Worm (Caenorhabditis elegans) whole organism, L2 larva: ENCODE data around the gene bus-8B.

Experiments used
- C34F6.9 ChIP-seq: fragments of 150-350 bp; optimal IDR thresholded peaks from 2 replicates; lab custom pipeline; 2014; ENCODE audit warnings: missing biosample characterization, missing genetic modification characterization
- F13H6.1 ChIP-seq: sonication (generic microtip); optimal IDR thresholded peaks from 2 replicates; lab custom pipeline; 2016; ENCODE audit warnings: missing genetic modification characterization, missing compliant biosample characterization
- R02D3.7 ChIP-seq: fragments of 150-350 bp; optimal IDR thresholded peaks from 2 replicates; lab custom pipeline; 2014; ENCODE audit warnings: missing biosample characterization, missing genetic modification characterization
- Y55F3AM.14 ChIP-seq: fragments of 200-800 bp; sonication (Bioruptor generic); optimal IDR thresholded peaks from 2 replicates; lab custom pipeline; 2018; ENCODE audit warnings: mild to moderate bottlenecking, missing genetic modification characterization, missing compliant biosample characterization
- ZK546.5 ChIP-seq: sonication (generic microtip); optimal IDR thresholded peaks from 2 replicates; lab custom pipeline; 2017; ENCODE audit warnings: missing biosample characterization, missing genetic modification characterization
- aly-2 ChIP-seq: fragments of 150-350 bp; optimal IDR thresholded peaks from 2 replicates; lab custom pipeline; 2014; ENCODE audit warnings: missing biosample characterization, missing genetic modification characterization
- ama-1 ChIP-seq: fragments of 150-350 bp; optimal IDR thresholded peaks from 2 replicates; lab custom pipeline; 2018; ENCODE audit warnings: inconsistent platforms
- blmp-1 ChIP-seq: sonication (generic microtip); optimal IDR thresholded peaks from 2 replicates; lab custom pipeline; 2017; ENCODE audit warnings: missing genetic modification characterization, mild to moderate bottlenecking, missing compliant biosample characterization, antibody characterized with exemption, moderate library complexity; ENCODE audit not compliant: insufficient read depth
- ceh-16 ChIP-seq: fragments of 150-350 bp; optimal IDR thresholded peaks from 2 replicates; lab custom pipeline; 2014; ENCODE audit warnings: missing biosample characterization, missing genetic modification characterization
- ceh-82 ChIP-seq: fragments of 150-350 bp; optimal IDR thresholded peaks from 2 replicates; lab custom pipeline; 2014; ENCODE audit warnings: missing biosample characterization, missing genetic modification characterization
- egl-27 ChIP-seq: sonication (generic microtip); optimal IDR thresholded peaks from 3 replicates; lab custom pipeline; 2017; ENCODE audit warnings: missing biosample characterization, missing genetic modification reagents, missing genetic modification characterization
- elt-1 ChIP-seq: fragments of 150-350 bp; optimal IDR thresholded peaks from 2 replicates; lab custom pipeline; 2014; ENCODE audit warnings: missing biosample characterization, missing genetic modification characterization
- elt-3 ChIP-seq: sonication (generic microtip); optimal IDR thresholded peaks from 2 replicates; lab custom pipeline; 2017; ENCODE audit warnings: missing biosample characterization, missing genetic modification characterization
- fos-1 ChIP-seq: fragments of 150-350 bp; optimal IDR thresholded peaks from 2 replicates; lab custom pipeline; 2014; ENCODE audit warnings: missing biosample characterization, missing genetic modification characterization
- lin-11 ChIP-seq: fragments of 150-350 bp; sonication (generic microtip); optimal IDR thresholded peaks from 2 replicates; lab custom pipeline; 2014; ENCODE audit warnings: missing biosample characterization, missing genetic modification characterization, inconsistent platforms, mixed read lengths
- lin-13 ChIP-seq: fragments of 150-350 bp; optimal IDR thresholded peaks from 2 replicates; lab custom pipeline; 2014; ENCODE audit warnings: missing biosample characterization, missing genetic modification reagents, missing genetic modification characterization
- lin-39 ChIP-seq: fragments of 150-350 bp; optimal IDR thresholded peaks from 2 replicates; lab custom pipeline; 2014; ENCODE audit warnings: missing biosample characterization, missing genetic modification reagents, missing genetic modification characterization
- lsy-2 ChIP-seq, 2 experiments: fragments of 150-350 bp in 1 of 2; sonication (generic microtip) in 1 of 2; optimal IDR thresholded peaks; 2 replicates each; lab custom pipeline; 2014 to 2017; ENCODE audit warnings: missing biosample characterization in 2 of 2, missing genetic modification characterization in 2 of 2
- mab-5 ChIP-seq: fragments of 150-350 bp; optimal IDR thresholded peaks from 2 replicates; lab custom pipeline; 2014; ENCODE audit warnings: missing biosample characterization, missing genetic modification characterization
- mbf-1 ChIP-seq: sonication (generic microtip); optimal IDR thresholded peaks from 2 replicates; lab custom pipeline; 2017; ENCODE audit warnings: missing biosample characterization, missing genetic modification characterization
- nhr-10 ChIP-seq: sonication (generic microtip); optimal IDR thresholded peaks from 2 replicates; lab custom pipeline; 2017; ENCODE audit warnings: missing biosample characterization, missing genetic modification characterization
- nhr-11 ChIP-seq: fragments of 150-350 bp; optimal IDR thresholded peaks from 2 replicates; lab custom pipeline; 2014; ENCODE audit warnings: missing biosample characterization, missing genetic modification characterization
- nhr-129 ChIP-seq: fragments of 150-350 bp; optimal IDR thresholded peaks from 2 replicates; lab custom pipeline; 2014; ENCODE audit warnings: missing biosample characterization, missing genetic modification characterization
- nhr-237 ChIP-seq: fragments of 150-350 bp; optimal IDR thresholded peaks from 2 replicates; lab custom pipeline; 2014; ENCODE audit warnings: missing biosample characterization, missing genetic modification characterization
- nhr-25 ChIP-seq: fragments of 150-350 bp; sonication (generic microtip); optimal IDR thresholded peaks from 3 replicates; lab custom pipeline; 2014; ENCODE audit warnings: missing biosample characterization, missing genetic modification characterization
- nhr-6 ChIP-seq: fragments of 150-350 bp; optimal IDR thresholded peaks from 2 replicates; lab custom pipeline; 2014; ENCODE audit warnings: missing biosample characterization, missing genetic modification characterization
- nhr-77 ChIP-seq: fragments of 150-350 bp; optimal IDR thresholded peaks from 2 replicates; lab custom pipeline; 2014; ENCODE audit warnings: missing biosample characterization, missing genetic modification characterization
- sem-4 ChIP-seq: fragments of 150-350 bp; optimal IDR thresholded peaks from 2 replicates; lab custom pipeline; 2014; ENCODE audit warnings: missing biosample characterization, missing genetic modification reagents, missing genetic modification characterization
- skn-1 ChIP-seq: sonication (generic microtip); optimal IDR thresholded peaks from 2 replicates; lab custom pipeline; 2017; ENCODE audit warnings: missing biosample characterization, missing genetic modification characterization
- sma-3 ChIP-seq: sonication (generic microtip); optimal IDR thresholded peaks from 2 replicates; lab custom pipeline; 2016; ENCODE audit warnings: missing genetic modification reagents, missing genetic modification characterization, missing compliant biosample characterization
- snpc-4 ChIP-seq: fragments of 150-350 bp; optimal IDR thresholded peaks from 2 replicates; lab custom pipeline; 2014; ENCODE audit warnings: missing biosample characterization, missing genetic modification characterization
- ztf-1 ChIP-seq: fragments of 200-800 bp; sonication (Bioruptor generic); conservative IDR thresholded peaks from 2 replicates; pipeline ENCODE4 v1.3.6; 2022; ENCODE audit warnings: missing genetic modification characterization, missing compliant biosample characterization
- ztf-4 ChIP-seq: fragments of 150-350 bp; optimal IDR thresholded peaks from 2 replicates; lab custom pipeline; 2014; ENCODE audit warnings: missing biosample characterization, missing genetic modification characterization

bus-8B gene

ce11 chrX:5507926-5508325, 14.8 kb downstream of the bus-8B start:
- peak; percentile 2 for TF ChIP-seq C34F6.9
- no peak for TF ChIP-seq Y55F3AM.14 (GFP tag; lab: Kevin White, UChicago)

DNA sequence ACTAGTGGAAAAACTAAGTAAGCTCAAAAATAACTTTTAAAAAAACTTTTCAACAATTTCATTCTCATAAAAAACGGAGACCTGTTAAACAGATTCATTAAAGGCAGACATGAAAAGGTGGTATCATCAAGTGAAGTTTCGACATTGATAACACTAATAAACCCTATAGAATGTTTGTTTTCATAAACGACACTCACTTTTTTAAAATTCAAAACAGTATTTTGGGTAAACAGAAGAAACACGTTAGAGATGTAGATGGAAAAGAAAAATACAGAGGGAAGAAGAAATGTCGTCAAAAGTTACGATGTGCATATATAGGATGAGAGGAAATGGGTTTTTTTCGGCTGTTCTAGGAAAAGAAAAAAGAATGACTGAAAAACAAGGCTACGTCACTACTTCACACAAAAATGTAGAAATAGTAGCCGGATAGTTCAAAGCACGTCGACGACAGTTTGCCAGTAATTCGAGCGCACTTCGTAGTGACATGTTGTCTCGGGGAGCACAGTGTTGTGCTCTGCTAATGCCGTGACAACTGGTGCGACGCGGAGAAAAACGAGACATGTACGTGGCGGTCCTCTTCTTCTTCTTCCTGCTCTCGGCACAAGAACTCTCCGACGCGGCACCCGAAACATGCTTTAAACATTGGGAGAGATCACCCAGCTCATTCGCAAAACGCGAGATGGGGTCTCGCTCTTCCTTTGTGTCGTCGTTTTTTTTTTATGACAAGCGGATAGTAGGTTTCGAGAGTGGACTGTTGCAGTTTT, 16.2 kb downstream of the bus-8B start:
- TF ChIP-seq nhr-129 (tag; lab: Kevin White, UChicago) (peak; percentile 32), nhr-237 (tag; lab: Kevin White, UChicago) (no peak), F13H6.1 (tag; lab: Kevin White, UChicago) (peak; percentile 18), blmp-1 (tag; lab: Kevin White, UChicago) (no peak), nhr-11 (no peak)

- no peak for TF ChIP-seq C34F6.9
- no peak for TF ChIP-seq nhr-6 (tag; lab: Kevin White, UChicago)
- no peak for TF ChIP-seq nhr-129 (tag; lab: Kevin White, UChicago)
- no peak for TF ChIP-seq elt-3 (tag; lab: Kevin White, UChicago)
- TF ChIP-seq lsy-2 (tag; optimal IDR thresholded peaks at IDR 0.05; lab: Kevin White, UChicago) = no peak
- TF ChIP-seq ZK546.5 (tag; lab: Kevin White, UChicago) = no peak
- TF ChIP-seq skn-1 (tag; lab: Kevin White, UChicago) = no peak
- no peak for TF ChIP-seq blmp-1 (tag; lab: Kevin White, UChicago)
- no peak for TF ChIP-seq nhr-77 (tag; lab: Kevin White, UChicago)
Observed at ce11 chrX:5512227-5512626, 19.1 kb downstream of the bus-8B start, which contains the start of gene T23F2.3. TSS of gene T23F2.3 (minus strand) at chrX:5512327.

- TF ChIP-seq F13H6.1 (tag; lab: Kevin White, UChicago) (peak; percentile 29), elt-1 (tag; lab: Kevin White, UChicago) (no peak), sem-4 (tag; lab: Kevin White, UChicago) (no peak), lin-13 (GFP tag; lab: Kevin White, UChicago) (no peak), ama-1 (lab: Kevin White, UChicago) (no peak), fos-1 (peak; percentile 6), C34F6.9 (peak; percentile 14), mab-5 (no peak), snpc-4 (tag; lab: Kevin White, UChicago) (no peak), sma-3 (GFP tag; lab: Kevin White, UChicago) (no peak), mbf-1 (tag; lab: Kevin White, UChicago) (no peak), nhr-129 (tag; lab: Kevin White, UChicago) (peak; percentile 33), lin-11 (peak; percentile 26), aly-2 (tag; lab: Kevin White, UChicago) (no peak), lsy-2 (tag; optimal IDR thresholded peaks at IDR 0.05; lab: Kevin White, UChicago) (peak in 1 of 2 experiments; percentile 6)
Observed at ce11 chrX:5512707-5513106, 19.6 kb downstream of the bus-8B start.

DNA sequence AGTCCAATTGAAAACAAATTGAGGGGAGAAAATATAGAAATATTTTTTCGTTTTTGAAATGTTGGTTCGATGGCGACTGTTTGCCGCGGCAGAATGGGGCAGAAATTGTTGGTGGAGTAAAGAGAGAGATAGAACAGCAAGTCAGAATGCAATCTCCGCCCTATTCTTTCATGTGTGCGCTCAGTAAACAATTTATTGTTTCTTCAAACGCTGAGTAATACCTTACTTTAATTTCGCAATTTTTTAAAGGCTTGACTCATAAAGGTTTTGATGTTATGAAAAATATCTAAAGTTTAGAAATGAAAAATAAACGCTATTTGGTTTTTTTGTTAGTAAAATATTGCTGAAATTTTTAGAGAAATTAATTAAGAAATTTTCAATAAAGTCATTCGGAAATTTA, 21.2 kb downstream of the bus-8B start:
- TF ChIP-seq nhr-25 (tag; lab: Kevin White, UChicago) (no peak), sem-4 (tag; lab: Kevin White, UChicago) (no peak), egl-27 (tag; lab: Kevin White, UChicago) (no peak), ztf-1 (GFP tag; lab: Robert Waterston, UW) (no peak), lin-39 (no peak), ceh-16 (tag; lab: Kevin White, UChicago) (no peak), nhr-129 (tag; lab: Kevin White, UChicago) (no peak), lsy-2 (tag; optimal IDR thresholded peaks at IDR 0.05; lab: Kevin White, UChicago) (no peak), nhr-77 (tag; lab: Kevin White, UChicago) (no peak), C34F6.9 (no peak), nhr-10 (tag; lab: Kevin White, UChicago) (no peak), R02D3.7 (tag; lab: Kevin White, UChicago) (no peak), snpc-4 (tag; lab: Kevin White, UChicago) (no peak), ztf-4 (tag; lab: Kevin White, UChicago) (no peak), blmp-1 (tag; lab: Kevin White, UChicago) (no peak), elt-3 (tag; lab: Kevin White, UChicago) (no peak), lin-11 (no peak), ceh-82 (tag; lab: Kevin White, UChicago) (no peak)
